Worm (Caenorhabditis elegans) whole organism, young adult: ENCODE measurements around the gene B0403.6.

Source experiments
- B0019.2 ChIP-seq: fragments of 200-800 bp; sonication (Bioruptor generic); conservative IDR thresholded peaks from 2 replicates; pipeline ENCODE4 v1.3.6; 2022; ENCODE audit warnings: missing genetic modification reagents, missing genetic modification characterization, missing compliant biosample characterization
- B0336.3 ChIP-seq: fragments of 200-800 bp; sonication (Bioruptor generic); IDR thresholded peaks from 2 replicates; pipeline ENCODE4 v1.3.6; 2022; ENCODE audit warnings: missing genetic modification characterization, missing compliant biosample characterization
- F33H1.4 ChIP-seq: fragments of 200-800 bp; sonication (Bioruptor generic); IDR thresholded peaks from 2 replicates; pipeline ENCODE4 v1.3.6; 2022; ENCODE audit warnings: missing genetic modification reagents, missing genetic modification characterization, missing compliant biosample characterization
- F49E8.2 ChIP-seq: sonication (generic microtip); optimal IDR thresholded peaks from 3 replicates; lab custom pipeline; 2017; ENCODE audit warnings: missing genetic modification characterization, mild to moderate bottlenecking, missing compliant biosample characterization, antibody characterized with exemption, moderate library complexity; ENCODE audit not compliant: insufficient read depth
- F52B5.7 ChIP-seq: sonication (generic microtip); optimal IDR thresholded peaks from 2 replicates; lab custom pipeline; 2016; ENCODE audit warnings: mild to moderate bottlenecking, missing genetic modification characterization, missing compliant biosample characterization
- T26A5.8 ChIP-seq: sonication (generic microtip); optimal IDR thresholded peaks from 2 replicates; lab custom pipeline; 2016; ENCODE audit warnings: missing genetic modification characterization, missing compliant biosample characterization
- Y53G8AR.9 ChIP-seq: fragments of 200-800 bp; sonication (Bioruptor generic); conservative IDR thresholded peaks from 2 replicates; pipeline ENCODE4 v1.3.6; 2022; ENCODE audit warnings: missing genetic modification reagents, missing genetic modification characterization, missing compliant biosample characterization
- Y67H2A.10 ChIP-seq: fragments of 200-800 bp; sonication (Bioruptor generic); conservative IDR thresholded peaks from 2 replicates; pipeline ENCODE4 v1.3.6; 2022; ENCODE audit warnings: missing genetic modification reagents, missing genetic modification characterization, missing compliant biosample characterization
- akir-1 ChIP-seq: fragments of 200-800 bp; sonication (Bioruptor generic); optimal IDR thresholded peaks from 2 replicates; lab custom pipeline; 2018; ENCODE audit warnings: mild to moderate bottlenecking, missing genetic modification characterization, moderate library complexity, missing compliant biosample characterization
- aptf-2 ChIP-seq: fragments of 200-800 bp; sonication (Bioruptor generic); conservative IDR thresholded peaks from 2 replicates; pipeline ENCODE4 v1.3.6; 2022; ENCODE audit warnings: missing genetic modification reagents, missing genetic modification characterization, missing compliant biosample characterization
- aptf-3 ChIP-seq: fragments of 200-800 bp; sonication (Bioruptor generic); IDR thresholded peaks from 2 replicates; pipeline ENCODE4 v1.3.6; 2022; ENCODE audit warnings: missing genetic modification characterization, missing compliant biosample characterization
- athp-1 ChIP-seq: sonication (generic microtip); optimal IDR thresholded peaks from 2 replicates; lab custom pipeline; 2017; ENCODE audit warnings: mild to moderate bottlenecking, missing genetic modification characterization, missing compliant biosample characterization
- bed-1 ChIP-seq: fragments of 200-800 bp; sonication (Bioruptor generic); IDR thresholded peaks from 2 replicates; pipeline ENCODE4 v1.3.6; 2022; ENCODE audit warnings: missing genetic modification reagents, missing genetic modification characterization, missing compliant biosample characterization
- bed-2 ChIP-seq: fragments of 200-800 bp; sonication (Bioruptor generic); IDR thresholded peaks from 2 replicates; pipeline ENCODE4 v1.3.6; 2022; ENCODE audit warnings: missing genetic modification reagents, missing genetic modification characterization, missing compliant biosample characterization
- ceh-27 ChIP-seq: fragments of 200-800 bp; sonication (Bioruptor generic); optimal IDR thresholded peaks from 2 replicates; lab custom pipeline; 2018; ENCODE audit warnings: mild to moderate bottlenecking, missing genetic modification characterization, moderate library complexity, missing compliant biosample characterization
- dox-1 ChIP-seq: fragments of 200-800 bp; sonication (Bioruptor generic); IDR thresholded peaks from 2 replicates; pipeline ENCODE4 v1.3.6; 2022; ENCODE audit warnings: missing genetic modification reagents, missing genetic modification characterization, missing compliant biosample characterization
- egrh-3 ChIP-seq: fragments of 200-800 bp; sonication (Bioruptor generic); IDR thresholded peaks from 2 replicates; pipeline ENCODE4 v1.3.6; 2022; ENCODE audit warnings: missing genetic modification reagents, missing genetic modification characterization, missing compliant biosample characterization
- ekl-4 ChIP-seq: fragments of 200-800 bp; sonication (Bioruptor generic); IDR thresholded peaks from 2 replicates; pipeline ENCODE4 v1.3.6; 2022; ENCODE audit warnings: missing genetic modification reagents, missing genetic modification characterization, missing compliant biosample characterization
- ets-4 ChIP-seq: fragments of 200-800 bp; sonication (Bioruptor generic); optimal IDR thresholded peaks from 2 replicates; lab custom pipeline; 2018; ENCODE audit warnings: mild to moderate bottlenecking, missing genetic modification characterization, missing compliant biosample characterization
- fkh-3 ChIP-seq: sonication (generic microtip); optimal IDR thresholded peaks from 2 replicates; lab custom pipeline; 2016; ENCODE audit warnings: mild to moderate bottlenecking, missing genetic modification characterization, missing compliant biosample characterization
- hlh-12 ChIP-seq: sonication (generic microtip); optimal IDR thresholded peaks from 2 replicates; lab custom pipeline; 2016; ENCODE audit warnings: missing genetic modification characterization, missing compliant biosample characterization
- hmg-20 ChIP-seq: fragments of 200-800 bp; sonication (Bioruptor generic); IDR thresholded peaks from 2 replicates; pipeline ENCODE4 v1.3.6; 2022; ENCODE audit warnings: missing genetic modification reagents, missing genetic modification characterization, missing compliant biosample characterization
- hsf-1 ChIP-seq: fragments of 200-800 bp; sonication (Bioruptor generic); IDR thresholded peaks from 2 replicates; pipeline ENCODE4 v1.3.6; 2022; ENCODE audit warnings: missing genetic modification reagents, missing genetic modification characterization, missing compliant biosample characterization
- let-526 ChIP-seq: fragments of 200-800 bp; sonication (Bioruptor generic); IDR thresholded peaks from 2 replicates; pipeline ENCODE4 v1.3.6; 2022; ENCODE audit warnings: missing genetic modification reagents, missing genetic modification characterization, missing compliant biosample characterization
- let-607 ChIP-seq, 2 experiments: fragments of 200-800 bp in 1 of 2; sonication (Bioruptor generic) in 1 of 2; sonication (generic microtip) in 1 of 2; optimal IDR thresholded peaks; 2 replicates each; lab custom pipeline; 2016 to 2018; ENCODE audit warnings: mild to moderate bottlenecking in 2 of 2, missing compliant biosample characterization in 2 of 2, missing genetic modification characterization in 2 of 2, moderate library complexity in 2 of 2, missing genotype in 1 of 2
- lir-1 ChIP-seq: fragments of 200-800 bp; sonication (Bioruptor generic); conservative IDR thresholded peaks from 2 replicates; pipeline ENCODE4 v1.3.6; 2022; ENCODE audit warnings: missing genetic modification reagents, missing genetic modification characterization, missing compliant biosample characterization
- madf-3 ChIP-seq: fragments of 200-800 bp; sonication (Bioruptor generic); IDR thresholded peaks from 2 replicates; pipeline ENCODE4 v1.3.6; 2022; ENCODE audit warnings: missing genetic modification reagents, missing genetic modification characterization, missing compliant biosample characterization
- madf-6 ChIP-seq: fragments of 200-800 bp; sonication (Bioruptor generic); IDR thresholded peaks from 2 replicates; pipeline ENCODE4 v1.3.6; 2022; ENCODE audit warnings: missing genetic modification reagents, missing genetic modification characterization, missing compliant biosample characterization
- mcd-1 ChIP-seq: fragments of 200-800 bp; sonication (Bioruptor generic); IDR thresholded peaks from 2 replicates; pipeline ENCODE4 v1.3.6; 2022; ENCODE audit warnings: missing genetic modification reagents, missing genetic modification characterization, missing compliant biosample characterization
- mes-4 ChIP-seq: sonication (generic microtip); optimal IDR thresholded peaks from 2 replicates; lab custom pipeline; 2016; ENCODE audit warnings: missing genotype, missing genetic modification characterization, missing compliant biosample characterization
- nhr-179 ChIP-seq: sonication (generic microtip); optimal IDR thresholded peaks from 2 replicates; lab custom pipeline; 2016; ENCODE audit warnings: mild to moderate bottlenecking, missing genetic modification characterization, missing compliant biosample characterization
- sdz-38 ChIP-seq: sonication (generic microtip); optimal IDR thresholded peaks from 2 replicates; lab custom pipeline; 2016; ENCODE audit warnings: missing genotype, missing genetic modification characterization, missing compliant biosample characterization
- sea-2 ChIP-seq: fragments of 200-800 bp; sonication (Bioruptor generic); IDR thresholded peaks from 2 replicates; pipeline ENCODE4 v1.3.6; 2022; ENCODE audit warnings: missing genetic modification characterization, missing compliant biosample characterization
- snpc-4 ChIP-seq, 5 experiments: fragments of 150-350 bp in 1 of 5; sonication (generic microtip) in 4 of 5; optimal IDR thresholded peaks; 2 replicates each; lab custom pipeline; 2014 to 2018; ENCODE audit warnings: missing genetic modification characterization in 5 of 5, missing biosample characterization in 3 of 5, antibody characterized with exemption in 2 of 5, mild to moderate bottlenecking in 2 of 5, missing compliant biosample characterization in 2 of 5, missing genotype in 2 of 5, moderate library complexity in 2 of 5, missing genetic modification reagents in 1 of 5
- somi-1 ChIP-seq: fragments of 200-800 bp; sonication (Bioruptor generic); optimal IDR thresholded peaks from 2 replicates; lab custom pipeline; 2018; ENCODE audit warnings: mild to moderate bottlenecking, missing genetic modification characterization, missing compliant biosample characterization
- tbx-9 ChIP-seq: sonication (generic microtip); optimal IDR thresholded peaks from 2 replicates; lab custom pipeline; 2016; ENCODE audit warnings: borderline replicate concordance, missing genetic modification characterization, inconsistent platforms, missing compliant biosample characterization
- unc-62 ChIP-seq: fragments of 150-350 bp; optimal IDR thresholded peaks from 2 replicates; lab custom pipeline; 2014; ENCODE audit warnings: missing biosample characterization, missing genetic modification reagents, missing genetic modification characterization
- zfh-2 ChIP-seq: fragments of 200-800 bp; sonication (Bioruptor generic); conservative IDR thresholded peaks from 2 replicates; pipeline ENCODE4 v1.3.6; 2022; ENCODE audit warnings: missing genetic modification reagents, missing genetic modification characterization, missing compliant biosample characterization
- ztf-3 ChIP-seq: fragments of 200-800 bp; sonication (Bioruptor generic); optimal IDR thresholded peaks from 2 replicates; lab custom pipeline; 2018; ENCODE audit warnings: mild to moderate bottlenecking, missing genetic modification characterization, missing compliant biosample characterization

B0403.6 gene

ce11 chrX:7099049-7099448 lies 23.9 kb upstream of the B0403.6 start:
- no peak for TF ChIP-seq F52B5.7 (tag; lab: Kevin White, UChicago)
- TF ChIP-seq Y67H2A.10 (GFP tag; lab: Robert Waterston, UW) = no peak
- no peak for TF ChIP-seq snpc-4 (GFP tag; optimal IDR thresholded peaks at IDR 0.05; lab: Kevin White, UChicago)
- no peak for TF ChIP-seq snpc-4 (tag; optimal IDR thresholded peaks at IDR 0.05; lab: Kevin White, UChicago)
- no peak for TF ChIP-seq egrh-3 (GFP tag; lab: Robert Waterston, UW)
- no peak for TF ChIP-seq let-607 (tag; optimal IDR thresholded peaks at IDR 0.05; lab: Kevin White, UChicago)
- no peak for TF ChIP-seq bed-2 (GFP tag; lab: Robert Waterston, UW)
- TF ChIP-seq Y53G8AR.9 (GFP tag; lab: Robert Waterston, UW) = no peak
- no peak for TF ChIP-seq fkh-3 (tag; lab: Kevin White, UChicago)
- TF ChIP-seq, all 124 proteins: peak for 0

- no peak for TF ChIP-seq bed-1 (GFP tag; lab: Robert Waterston, UW)
- no peak for TF ChIP-seq ztf-3 (GFP tag; lab: Kevin White, UChicago)
- TF ChIP-seq bed-2 (GFP tag; lab: Robert Waterston, UW) = no peak
- TF ChIP-seq mcd-1 = no peak
- no peak for TF ChIP-seq B0019.2 (GFP tag; lab: Robert Waterston, UW)
- TF ChIP-seq somi-1 (GFP tag; lab: Kevin White, UChicago) = no peak
- TF ChIP-seq hsf-1 (GFP tag; lab: Robert Waterston, UW) = no peak
- no peak for TF ChIP-seq T26A5.8 (tag; lab: Kevin White, UChicago)
- TF ChIP-seq ets-4 (GFP tag; lab: Kevin White, UChicago) = no peak
- no peak for TF ChIP-seq sea-2
- no peak for TF ChIP-seq F52B5.7 (tag; lab: Kevin White, UChicago)
- TF ChIP-seq let-526 (GFP tag; lab: Robert Waterston, UW) = no peak
- no peak for TF ChIP-seq ekl-4 (GFP tag; lab: Robert Waterston, UW)
- TF ChIP-seq athp-1 (tag; lab: Kevin White, UChicago) = no peak
- no peak for TF ChIP-seq madf-3 (GFP tag; lab: Robert Waterston, UW)
- no peak for TF ChIP-seq hlh-12 (tag; lab: Kevin White, UChicago)
Observed at ce11 chrX:7096349-7096748, 21.2 kb upstream of the B0403.6 start, which contains the start of gene C36B7.5. TSS of gene C36B7.5 (minus strand) at chrX:7096449.

DNA sequence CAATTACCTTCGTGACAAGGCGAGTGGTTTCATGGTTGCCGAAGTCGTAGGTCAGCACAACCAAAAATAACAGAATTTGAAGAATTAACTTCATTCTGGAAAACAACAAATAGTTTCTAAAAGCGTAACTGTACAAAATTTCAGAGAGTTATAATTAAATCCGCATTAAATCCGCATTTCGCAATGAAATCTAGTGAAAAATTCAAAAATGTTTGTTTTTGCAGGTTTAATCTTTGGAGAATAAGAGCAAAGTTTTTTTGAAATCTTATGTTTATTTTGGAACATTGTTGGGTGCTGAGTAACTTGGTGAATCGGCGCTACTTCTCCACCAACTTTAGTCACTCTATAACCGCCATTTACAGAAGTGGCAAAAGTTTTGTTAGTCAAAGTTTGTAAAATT lies 10.8 kb upstream of the B0403.6 start, which contains the start of gene C36B7.4:
Gene C36B7.4, minus strand, starts transcription at position 101 of the 400 bp plus-strand sequence.
- no peak for TF ChIP-seq unc-62
- no peak for TF ChIP-seq sdz-38 (tag; lab: Kevin White, UChicago)
- no peak for TF ChIP-seq F49E8.2 (tag; lab: Kevin White, UChicago)
- no peak for TF ChIP-seq ceh-27 (GFP tag; lab: Kevin White, UChicago)
- TF ChIP-seq mes-4 (tag; lab: Kevin White, UChicago) = no peak
- no peak for TF ChIP-seq aptf-2
- no peak for TF ChIP-seq dox-1 (GFP tag; lab: Robert Waterston, UW)
- TF ChIP-seq mcd-1 = no peak
- no peak for TF ChIP-seq akir-1 (GFP tag; lab: Kevin White, UChicago)
- TF ChIP-seq B0336.3 (GFP tag; lab: Robert Waterston, UW) = no peak
- TF ChIP-seq tbx-9 (tag; lab: Kevin White, UChicago) = no peak
- TF ChIP-seq nhr-179 = no peak
- TF ChIP-seq F33H1.4 (GFP tag; lab: Robert Waterston, UW) = no peak
- TF ChIP-seq zfh-2 (GFP tag; lab: Robert Waterston, UW) = no peak
- no peak for TF ChIP-seq aptf-3 (GFP tag; lab: Robert Waterston, UW)
- no peak for TF ChIP-seq lir-1 (GFP tag; lab: Robert Waterston, UW)
- no peak for TF ChIP-seq madf-6
- no peak for TF ChIP-seq hmg-20
